Worm (Caenorhabditis elegans) whole organism, early embryonic: ENCODE results near the gene F54F7.6.

ENCODE experiments used
- B0310.2 ChIP-seq: sonication (generic microtip); optimal IDR thresholded peaks from 2 replicates; lab custom pipeline; 2016; ENCODE audit warnings: mild to moderate bottlenecking, missing genetic modification characterization, missing compliant biosample characterization
- F13C5.2 ChIP-seq: sonication (generic microtip); optimal IDR thresholded peaks from 2 replicates; lab custom pipeline; 2017; ENCODE audit warnings: mild to moderate bottlenecking, missing genetic modification characterization, inconsistent platforms, missing compliant biosample characterization
- aly-1 ChIP-seq: sonication (generic microtip); optimal IDR thresholded peaks from 2 replicates; lab custom pipeline; 2016; ENCODE audit warnings: missing genetic modification characterization, missing compliant biosample characterization
- ama-1 ChIP-seq: fragments of 150-350 bp; optimal IDR thresholded peaks from 2 replicates; lab custom pipeline; 2014
- ceh-13 ChIP-seq: fragments of 200-800 bp; sonication (Bioruptor generic); optimal IDR thresholded peaks from 2 replicates; lab custom pipeline; 2018; ENCODE audit warnings: mild to moderate bottlenecking, missing genetic modification characterization, missing compliant biosample characterization
- ceh-36 ChIP-seq: sonication (generic microtip); optimal IDR thresholded peaks from 2 replicates; lab custom pipeline; 2016; ENCODE audit warnings: missing genetic modification characterization, inconsistent platforms, missing compliant biosample characterization
- ets-7 ChIP-seq: sonication (generic microtip); optimal IDR thresholded peaks from 2 replicates; lab custom pipeline; 2016; ENCODE audit warnings: missing genotype, missing genetic modification characterization, missing compliant biosample characterization
- flt-1 ChIP-seq: fragments of 200-800 bp; sonication (Bioruptor generic); IDR thresholded peaks from 2 replicates; pipeline ENCODE4 v1.3.6; 2022; ENCODE audit warnings: missing genetic modification characterization, missing compliant biosample characterization
- hmbx-1 ChIP-seq: sonication (generic microtip); optimal IDR thresholded peaks from 2 replicates; lab custom pipeline; 2016; ENCODE audit warnings: mild to moderate bottlenecking, missing genetic modification characterization, missing compliant biosample characterization
- hmg-4 ChIP-seq: fragments of 200-800 bp; sonication (Bioruptor generic); optimal IDR thresholded peaks from 2 replicates; lab custom pipeline; 2018; ENCODE audit warnings: mild to moderate bottlenecking, missing genetic modification characterization, missing compliant biosample characterization
- hnd-1 ChIP-seq: sonication (generic microtip); optimal IDR thresholded peaks from 2 replicates; lab custom pipeline; 2016; ENCODE audit warnings: missing genetic modification characterization, missing compliant biosample characterization
- pes-1 ChIP-seq: fragments of 200-800 bp; sonication (Bioruptor generic); IDR thresholded peaks from 2 replicates; pipeline ENCODE4 v1.3.6; 2022; ENCODE audit warnings: missing genetic modification reagents, missing genetic modification characterization, missing compliant biosample characterization
- scrt-1 ChIP-seq: fragments of 200-800 bp; sonication (Bioruptor generic); IDR thresholded peaks from 2 replicates; pipeline ENCODE4 v1.3.6; 2022; ENCODE audit warnings: missing genetic modification characterization, missing compliant biosample characterization
- sea-1 ChIP-seq: fragments of 200-800 bp; sonication (Bioruptor generic); conservative IDR thresholded peaks from 2 replicates; pipeline ENCODE4 v1.3.6; 2022; ENCODE audit warnings: missing genetic modification characterization, missing compliant biosample characterization
- tbx-11 ChIP-seq: fragments of 200-800 bp; sonication (Bioruptor generic); IDR thresholded peaks from 2 replicates; pipeline ENCODE4 v1.3.6; 2022; ENCODE audit warnings: missing genetic modification characterization, missing compliant biosample characterization
- tbx-37 ChIP-seq: fragments of 200-800 bp; sonication (Bioruptor generic); conservative IDR thresholded peaks from 2 replicates; pipeline ENCODE4 v1.3.6; 2022; ENCODE audit warnings: missing genetic modification reagents, missing genetic modification characterization, missing compliant biosample characterization
- tra-4 ChIP-seq: sonication (generic microtip); optimal IDR thresholded peaks from 2 replicates; lab custom pipeline; 2017; ENCODE audit warnings: missing genetic modification characterization, missing compliant biosample characterization

Gene F54F7.6

DNA sequence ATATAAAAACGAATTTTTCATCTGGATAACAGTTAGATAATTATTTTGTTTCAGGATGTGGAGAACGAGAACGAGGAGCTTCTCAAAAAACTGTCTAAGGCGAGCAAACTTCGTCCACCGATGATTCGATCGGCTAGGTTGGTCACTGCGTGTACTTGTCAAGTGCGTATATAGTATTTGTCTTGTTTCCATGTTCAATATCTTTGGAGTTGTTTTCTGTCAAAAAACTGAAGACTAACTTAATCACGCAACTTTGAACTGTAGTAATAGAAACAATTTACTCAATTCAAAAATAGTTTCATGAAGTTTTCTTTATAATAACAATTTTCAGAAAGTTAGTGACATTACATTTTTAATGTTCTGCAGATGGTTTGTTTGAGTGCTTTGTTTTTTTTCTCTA lies 36.5 kb upstream of the F54F7.6 start:
- TF ChIP-seq pes-1 (GFP tag; lab: Robert Waterston, UW) (no peak), B0310.2 (tag; lab: Kevin White, UChicago) (no peak), F13C5.2 (tag; lab: Kevin White, UChicago) (no peak), hnd-1 (no peak), tbx-11 (GFP tag; lab: Robert Waterston, UW) (no peak), flt-1 (GFP tag; lab: Robert Waterston, UW) (no peak), hmg-4 (GFP tag; lab: Kevin White, UChicago) (no peak), tra-4 (no peak), ama-1 (lab: Kevin White, UChicago) (no peak), tbx-37 (GFP tag; lab: Robert Waterston, UW) (no peak), ceh-13 (GFP tag; lab: Kevin White, UChicago) (no peak), ceh-36 (no peak), scrt-1 (GFP tag; lab: Robert Waterston, UW) (no peak)

DNA sequence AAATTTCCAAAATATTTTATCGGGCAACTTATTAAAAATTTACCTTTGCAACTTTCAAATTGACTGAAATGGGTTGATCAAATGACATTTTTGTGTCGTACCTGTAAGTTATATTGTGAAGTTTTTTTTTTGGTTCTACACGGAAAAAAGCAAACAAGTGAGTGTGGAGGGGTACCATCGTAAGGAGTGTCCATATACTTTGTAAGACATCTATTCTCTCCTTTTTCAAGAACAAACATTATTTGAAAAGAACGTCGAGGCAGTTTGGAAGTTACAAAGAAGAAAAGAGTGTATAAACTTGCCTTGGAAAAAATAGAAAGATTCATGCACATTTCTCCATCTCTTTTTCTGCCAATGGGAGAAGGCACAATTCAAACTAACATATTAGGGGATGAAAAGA lies 27.8 kb upstream of the F54F7.6 start, which contains the start of gene taf-7.1:
taf-7.1 (minus strand) TSS at position 101 of the 400 bp plus-strand sequence.
- no peak for TF ChIP-seq B0310.2 (tag; lab: Kevin White, UChicago)
- TF ChIP-seq scrt-1 (GFP tag; lab: Robert Waterston, UW), result no peak
- no peak for TF ChIP-seq hmbx-1 (tag; lab: Kevin White, UChicago)
- no peak for TF ChIP-seq ama-1 (lab: Kevin White, UChicago)
- TF ChIP-seq hmg-4 (GFP tag; lab: Kevin White, UChicago), result no peak
- no peak for TF ChIP-seq ceh-13 (GFP tag; lab: Kevin White, UChicago)
- TF ChIP-seq tra-4, result no peak
- no peak for TF ChIP-seq sea-1
- no peak for TF ChIP-seq F13C5.2 (tag; lab: Kevin White, UChicago)
- TF ChIP-seq ets-7 (tag; lab: Kevin White, UChicago), result no peak
- TF ChIP-seq hnd-1, result no peak
- no peak for TF ChIP-seq pes-1 (GFP tag; lab: Robert Waterston, UW)
- no peak for TF ChIP-seq ceh-36

DNA sequence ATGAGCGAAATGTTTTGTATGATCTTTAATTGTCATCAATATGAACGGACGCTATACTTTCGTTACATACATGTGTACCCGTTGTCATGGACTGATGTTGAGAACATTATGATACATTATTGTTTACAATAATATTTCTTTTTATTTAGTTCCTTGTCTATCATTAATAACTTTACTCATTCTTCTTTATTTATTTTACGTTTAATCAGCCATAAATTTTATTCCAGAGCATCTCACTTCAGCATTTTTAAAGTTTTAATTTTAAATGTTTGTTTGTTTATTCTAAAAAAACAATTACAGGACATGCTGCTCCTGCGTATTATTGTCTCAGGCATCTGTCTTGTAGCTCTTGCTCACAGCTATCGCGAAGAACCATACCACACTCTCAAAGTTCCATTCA lies 21.8 kb upstream of the F54F7.6 start, which contains the start of gene F54F7.2:
F54F7.2 (plus strand) TSS at position 301 of the 400 bp plus-strand sequence.
- TF ChIP-seq F13C5.2 (tag; lab: Kevin White, UChicago) (no peak), tbx-37 (GFP tag; lab: Robert Waterston, UW) (no peak), tbx-11 (GFP tag; lab: Robert Waterston, UW) (no peak), aly-1 (no peak), ama-1 (lab: Kevin White, UChicago) (no peak), hmg-4 (GFP tag; lab: Kevin White, UChicago) (no peak), hnd-1 (no peak), hmbx-1 (tag; lab: Kevin White, UChicago) (no peak), ets-7 (tag; lab: Kevin White, UChicago) (no peak)

DNA sequence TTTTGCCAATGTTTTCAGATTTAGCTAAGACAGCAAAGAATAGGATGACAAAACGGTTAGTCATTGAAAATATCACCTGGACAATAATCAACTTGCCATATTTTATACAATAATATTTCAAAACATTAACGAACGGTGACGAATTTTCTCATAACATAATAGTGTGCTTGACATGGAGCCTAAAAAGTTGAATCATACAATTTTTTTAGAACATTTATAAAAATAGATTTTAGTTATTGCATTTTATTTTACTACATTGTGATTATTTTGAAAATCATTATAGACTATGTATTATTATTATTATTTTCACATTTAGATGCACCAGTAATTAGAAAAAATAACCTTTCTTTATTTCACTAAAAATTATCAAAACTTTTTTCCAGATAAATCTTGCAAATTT lies 16.6 kb upstream of the F54F7.6 start, which contains the start of gene F54F7.9:
F54F7.9 (minus strand) TSS at position 101 of the 400 bp plus-strand sequence.
- TF ChIP-seq sea-1 (no peak), tbx-11 (GFP tag; lab: Robert Waterston, UW) (no peak), tbx-37 (GFP tag; lab: Robert Waterston, UW) (no peak), scrt-1 (GFP tag; lab: Robert Waterston, UW) (no peak), B0310.2 (tag; lab: Kevin White, UChicago) (no peak), ceh-13 (GFP tag; lab: Kevin White, UChicago) (no peak)

DNA sequence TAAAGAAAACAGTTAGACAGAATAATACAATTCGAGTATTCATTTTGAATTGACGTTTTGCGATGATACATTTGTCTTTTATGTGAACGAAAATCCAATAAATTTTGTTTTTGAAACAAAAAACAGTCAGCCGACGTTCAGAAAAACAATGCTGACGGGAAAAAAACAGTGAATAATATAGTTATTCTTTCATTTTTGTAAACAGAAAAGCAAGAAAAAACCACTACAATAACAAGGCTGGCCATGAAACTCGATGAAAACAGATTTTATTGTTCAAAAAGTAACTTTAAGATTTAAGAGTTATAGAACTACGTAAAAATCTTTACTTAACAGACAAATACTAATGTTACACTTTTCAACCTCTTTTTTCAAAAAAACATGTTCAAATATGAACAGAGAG lies 15.1 kb upstream of the F54F7.6 start, which contains the start of gene F54F7.3:
F54F7.3 (minus strand) TSS at position 101 of the 400 bp plus-strand sequence.
- TF ChIP-seq scrt-1 (GFP tag; lab: Robert Waterston, UW) (no peak), ceh-13 (GFP tag; lab: Kevin White, UChicago) (no peak), ets-7 (tag; lab: Kevin White, UChicago) (no peak), flt-1 (GFP tag; lab: Robert Waterston, UW) (no peak), ceh-36 (no peak)

DNA sequence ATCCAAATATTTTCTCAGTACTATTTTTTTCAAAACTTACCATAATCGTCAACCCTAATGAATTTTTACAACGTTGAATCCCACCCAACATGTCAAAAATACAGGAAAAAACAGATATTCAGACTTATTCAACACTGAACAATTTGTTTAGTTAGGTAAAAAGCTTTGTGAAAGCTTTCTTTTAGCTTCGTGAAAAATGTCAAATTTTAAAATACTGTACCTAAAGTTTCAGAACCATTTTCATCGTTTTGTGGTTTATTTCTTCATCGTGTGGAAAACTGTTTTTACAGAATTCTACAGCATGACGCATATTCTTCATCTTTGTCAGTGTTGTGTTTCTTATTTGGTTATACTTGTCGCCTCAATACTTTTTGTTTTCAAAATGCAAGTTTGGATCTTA lies 14.6 kb upstream of the F54F7.6 start, which contains the start of gene F54F7.14:
F54F7.14 (plus strand) TSS at position 301 of the 400 bp plus-strand sequence.
- TF ChIP-seq hnd-1 (no peak), tra-4 (no peak), aly-1 (no peak), tbx-37 (GFP tag; lab: Robert Waterston, UW) (no peak), ama-1 (lab: Kevin White, UChicago) (no peak), sea-1 (no peak), B0310.2 (tag; lab: Kevin White, UChicago) (no peak), scrt-1 (GFP tag; lab: Robert Waterston, UW) (no peak), flt-1 (GFP tag; lab: Robert Waterston, UW) (no peak), hmg-4 (GFP tag; lab: Kevin White, UChicago) (no peak), tbx-11 (GFP tag; lab: Robert Waterston, UW) (no peak), ceh-36 (no peak), F13C5.2 (tag; lab: Kevin White, UChicago) (no peak), hmbx-1 (tag; lab: Kevin White, UChicago) (no peak), ceh-13 (GFP tag; lab: Kevin White, UChicago) (no peak)

DNA sequence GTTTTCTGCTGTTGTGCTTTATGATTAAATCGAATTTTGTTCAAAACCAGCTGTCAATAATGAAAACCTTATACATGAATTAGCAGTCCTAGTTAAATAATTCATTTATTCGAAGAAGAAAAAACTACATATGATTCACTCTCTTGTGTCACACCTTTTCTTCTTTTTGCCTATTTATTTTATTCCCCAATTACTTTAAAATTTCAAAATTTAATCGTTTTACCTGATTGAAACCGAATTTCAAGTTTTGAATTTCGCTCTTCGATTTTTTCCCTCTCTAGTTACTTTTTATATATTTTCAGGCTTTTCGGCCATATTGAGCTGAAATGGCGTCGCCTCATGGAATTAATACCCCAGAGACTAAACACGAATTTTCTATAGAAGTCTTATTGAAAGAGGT lies 12.7 kb upstream of the F54F7.6 start, which contains the start of gene xtr-1:
xtr-1 (plus strand) TSS at position 301 of the 400 bp plus-strand sequence.
- TF ChIP-seq ceh-13 (GFP tag; lab: Kevin White, UChicago), result no peak
- TF ChIP-seq tbx-37 (GFP tag; lab: Robert Waterston, UW), result no peak
- no peak for TF ChIP-seq scrt-1 (GFP tag; lab: Robert Waterston, UW)
- no peak for TF ChIP-seq F13C5.2 (tag; lab: Kevin White, UChicago)
- TF ChIP-seq aly-1, result no peak
- no peak for TF ChIP-seq tra-4
- TF ChIP-seq tbx-11 (GFP tag; lab: Robert Waterston, UW), result no peak
- TF ChIP-seq sea-1, result no peak
- no peak for TF ChIP-seq ets-7 (tag; lab: Kevin White, UChicago)
- TF ChIP-seq hmbx-1 (tag; lab: Kevin White, UChicago), result no peak
- no peak for TF ChIP-seq ceh-36
- TF ChIP-seq pes-1 (GFP tag; lab: Robert Waterston, UW), result no peak
- TF ChIP-seq B0310.2 (tag; lab: Kevin White, UChicago), result no peak
